Fruit fly (Drosophila melanogaster) whole organism, embryonic: ENCODE measurements around the gene CG46042.

ENCODE experiments used
- Antp ChIP-seq: fragments of 200-800 bp; sonication (Bioruptor generic); optimal IDR thresholded peaks from 3 replicates; lab custom pipeline; 2016; ENCODE audit warnings: missing biosample characterization, missing genetic modification characterization
- CG12391 ChIP-seq: fragments of 200-800 bp; sonication (Bioruptor generic); optimal IDR thresholded peaks from 3 replicates; lab custom pipeline; 2018; ENCODE audit warnings: missing biosample characterization, mild to moderate bottlenecking, missing genetic modification characterization, moderate library complexity
- CG14014 ChIP-seq: fragments of 200-800 bp; sonication (Bioruptor generic); IDR thresholded peaks from 2 replicates; pipeline ENCODE4 v1.3.6; 2022; ENCODE audit warnings: missing biosample characterization, missing genetic modification characterization
- CG14667 ChIP-seq: fragments of 200-800 bp; sonication (Bioruptor generic); IDR thresholded peaks from 2 replicates; pipeline ENCODE4 v1.3.6; 2022; ENCODE audit warnings: missing biosample characterization, missing genetic modification characterization
- CG15011 ChIP-seq: fragments of 200-800 bp; sonication (Bioruptor generic); optimal IDR thresholded peaks from 3 replicates; lab custom pipeline; 2018; ENCODE audit warnings: missing biosample characterization, mild to moderate bottlenecking, missing genetic modification characterization
- CG15479 ChIP-seq: fragments of 200-800 bp; sonication (Bioruptor generic); optimal IDR thresholded peaks from 3 replicates; lab custom pipeline; 2019; ENCODE audit warnings: missing biosample characterization, mild to moderate bottlenecking, missing genetic modification characterization, moderate library complexity
- CG16779 ChIP-seq: fragments of 200-800 bp; sonication (Bioruptor generic); IDR thresholded peaks from 2 replicates; pipeline ENCODE4 v1.3.6; 2022; ENCODE audit warnings: missing biosample characterization, missing genetic modification characterization
- CG17802 ChIP-seq: fragments of 200-800 bp; sonication (Bioruptor generic); optimal IDR thresholded peaks from 2 replicates; lab custom pipeline; 2018; ENCODE audit warnings: missing biosample characterization, mild to moderate bottlenecking, missing genetic modification characterization, moderate library complexity
- CG30431 ChIP-seq: fragments of 200-800 bp; sonication (Bioruptor generic); optimal IDR thresholded peaks from 2 replicates; lab custom pipeline; 2017; ENCODE audit warnings: missing biosample characterization, missing genetic modification characterization
- CG31388 ChIP-seq: fragments of 200-800 bp; sonication (Bioruptor generic); optimal IDR thresholded peaks from 2 replicates; lab custom pipeline; 2016; ENCODE audit warnings: missing biosample characterization, missing genetic modification characterization
- CG34376 ChIP-seq: fragments of 200-800 bp; sonication (Bioruptor generic); optimal IDR thresholded peaks from 2 replicates; lab custom pipeline; 2018; ENCODE audit warnings: missing biosample characterization, mild to moderate bottlenecking, missing genetic modification characterization
- CG3995 ChIP-seq: fragments of 200-800 bp; sonication (Bioruptor generic); optimal IDR thresholded peaks from 3 replicates; lab custom pipeline; 2016; ENCODE audit warnings: missing biosample characterization, missing genetic modification characterization
- CG5245 ChIP-seq: fragments of 200-800 bp; sonication (Bioruptor generic); optimal IDR thresholded peaks from 3 replicates; lab custom pipeline; 2016; ENCODE audit warnings: missing biosample characterization, missing genetic modification characterization
- CG6683 ChIP-seq: fragments of 200-800 bp; sonication (Bioruptor generic); optimal IDR thresholded peaks from 2 replicates; lab custom pipeline; 2017; ENCODE audit warnings: missing biosample characterization, mild to moderate bottlenecking, missing genetic modification characterization, missing genetic modification reagents
- CG6765 ChIP-seq: fragments of 200-800 bp; sonication (Bioruptor generic); optimal IDR thresholded peaks from 3 replicates; lab custom pipeline; 2017; ENCODE audit warnings: missing biosample characterization, mild to moderate bottlenecking, missing genetic modification characterization
- CG8290 ChIP-seq, 3 experiments: fragments of 200-800 bp; sonication (Bioruptor generic); optimal IDR thresholded peaks; 2 replicates each; lab custom pipeline; 2016 to 2019; ENCODE audit warnings: missing biosample characterization in 3 of 3, missing genetic modification characterization in 3 of 3, mild to moderate bottlenecking in 2 of 3, moderate library complexity in 1 of 3
- CG8924 ChIP-seq: fragments of 200-800 bp; optimal IDR thresholded peaks from 3 replicates; lab custom pipeline; 2019; ENCODE audit warnings: missing biosample characterization, mild to moderate bottlenecking, missing genetic modification characterization, moderate library complexity
- CG8944 ChIP-seq: fragments of 200-800 bp; sonication (Bioruptor generic); optimal IDR thresholded peaks from 3 replicates; lab custom pipeline; 2016; ENCODE audit warnings: missing biosample characterization, missing genetic modification characterization
- CG9437 ChIP-seq: fragments of 200-800 bp; sonication (Bioruptor generic); optimal IDR thresholded peaks from 2 replicates; lab custom pipeline; 2018; ENCODE audit warnings: missing biosample characterization, mild to moderate bottlenecking, missing genetic modification characterization
- CG9609 ChIP-seq: fragments of 200-800 bp; sonication (Bioruptor generic); optimal IDR thresholded peaks from 3 replicates; lab custom pipeline; 2016; ENCODE audit warnings: missing biosample characterization, missing genetic modification characterization
- Dll ChIP-seq: fragments of 200-800 bp; sonication (Bioruptor generic); IDR thresholded peaks from 4 replicates; pipeline ENCODE4 v1.3.6; 2022; ENCODE audit warnings: missing biosample characterization, missing genetic modification characterization; ENCODE audit not compliant: partially characterized antibody
- E2f2 ChIP-seq: fragments of 200-800 bp; sonication (Bioruptor generic); IDR thresholded peaks from 2 replicates; pipeline ENCODE4 v1.3.6; 2022; ENCODE audit warnings: missing biosample characterization, missing genetic modification characterization
- ERR ChIP-seq: fragments of 200-800 bp; sonication (Bioruptor generic); optimal IDR thresholded peaks from 2 replicates; lab custom pipeline; 2016; ENCODE audit warnings: missing biosample characterization, missing genetic modification characterization
- Fer1 ChIP-seq: fragments of 200-800 bp; sonication (Bioruptor generic); optimal IDR thresholded peaks from 2 replicates; lab custom pipeline; 2017; ENCODE audit warnings: missing biosample characterization, mild to moderate bottlenecking, missing genetic modification characterization
- HHEX ChIP-seq: fragments of 200-800 bp; sonication (Bioruptor generic); optimal IDR thresholded peaks from 3 replicates; lab custom pipeline; 2017; ENCODE audit warnings: missing biosample characterization, mild to moderate bottlenecking, missing genetic modification characterization, missing genetic modification reagents
- Hr3 ChIP-seq: fragments of 200-800 bp; sonication (Bioruptor generic); optimal IDR thresholded peaks from 3 replicates; lab custom pipeline; 2016; ENCODE audit warnings: missing biosample characterization, missing genetic modification characterization
- Med ChIP-seq: fragments of 200-800 bp; sonication (Bioruptor generic); peaks from one replicate; lab custom pipeline; 2016; ENCODE audit warnings: missing biosample characterization, missing genetic modification characterization, mild to moderate bottlenecking, inconsistent platforms, moderate library complexity
- Neu2 ChIP-seq: fragments of 200-800 bp; sonication (Bioruptor generic); optimal IDR thresholded peaks from 3 replicates; lab custom pipeline; 2016; ENCODE audit warnings: missing biosample characterization, missing genetic modification characterization, borderline replicate concordance
- Nf-YA ChIP-seq: fragments of 200-800 bp; sonication (Bioruptor generic); IDR thresholded peaks from 2 replicates; pipeline ENCODE4 v1.3.6; 2022; ENCODE audit warnings: missing biosample characterization, missing genetic modification characterization
- Oaz ChIP-seq: fragments of 200-800 bp; sonication (Bioruptor generic); IDR thresholded peaks from 2 replicates; pipeline ENCODE4 v1.3.6; 2022; ENCODE audit warnings: missing biosample characterization, missing genetic modification characterization
- Opbp ChIP-seq: fragments of 200-800 bp; sonication (Bioruptor generic); IDR thresholded peaks from 3 replicates; pipeline ENCODE4 v1.3.6; 2022; ENCODE audit warnings: missing biosample characterization, missing genetic modification characterization; ENCODE audit not compliant: partially characterized antibody
- Pdp1 ChIP-seq, 2 experiments: fragments of 200-800 bp; sonication (Bioruptor generic); optimal IDR thresholded peaks; 3 replicates each; lab custom pipeline; 2016; ENCODE audit warnings: missing biosample characterization in 2 of 2, missing genetic modification characterization in 2 of 2, mild to moderate bottlenecking in 1 of 2, moderate library complexity in 1 of 2
- Rfx ChIP-seq: fragments of 200-800 bp; sonication (Bioruptor generic); IDR thresholded peaks from 2 replicates; pipeline ENCODE4 v1.3.6; 2022; ENCODE audit warnings: missing biosample characterization, missing genetic modification characterization
- Trl ChIP-seq, 3 experiments: fragments of >200 bp in 2 of 3; fragments of 200-800 bp in 1 of 3; sonication (Bioruptor generic) in 1 of 3; optimal IDR thresholded peaks; 2 replicates in 1 of 3; 3 replicates in 2 of 3; lab custom pipeline; 2016 to 2017; ENCODE audit warnings: missing biosample characterization in 1 of 3, missing genetic modification characterization in 1 of 3
- ci ChIP-seq: fragments of 200-800 bp; sonication (Bioruptor generic); IDR thresholded peaks from 3 replicates; pipeline ENCODE4 v1.3.6; 2022; ENCODE audit warnings: missing biosample characterization, missing genetic modification characterization
- cwo ChIP-seq: fragments of 200-800 bp; sonication (Bioruptor generic); optimal IDR thresholded peaks from 3 replicates; lab custom pipeline; 2017; ENCODE audit warnings: missing biosample characterization, missing genetic modification characterization, mild to moderate bottlenecking, moderate library complexity, missing genetic modification reagents
- esg ChIP-seq: fragments of 200-800 bp; sonication (Bioruptor generic); conservative IDR thresholded peaks from 2 replicates; pipeline ENCODE4 v1.3.6; 2022; ENCODE audit warnings: missing biosample characterization, missing genetic modification characterization
- gfzf ChIP-seq: fragments of 200-800 bp; sonication (Bioruptor generic); optimal IDR thresholded peaks from 2 replicates; lab custom pipeline; 2016; ENCODE audit warnings: missing biosample characterization, mild to moderate bottlenecking, missing genetic modification characterization, moderate library complexity
- lilli ChIP-seq: fragments of 200-800 bp; sonication (Bioruptor generic); optimal IDR thresholded peaks from 3 replicates; lab custom pipeline; 2016; ENCODE audit warnings: missing biosample characterization, missing genetic modification characterization
- luna ChIP-seq: fragments of 200-800 bp; sonication (Bioruptor generic); optimal IDR thresholded peaks from 2 replicates; lab custom pipeline; 2016; ENCODE audit warnings: missing biosample characterization, missing genetic modification characterization
- mirr ChIP-seq: fragments of 200-800 bp; sonication (Bioruptor generic); optimal IDR thresholded peaks from 3 replicates; lab custom pipeline; 2018; ENCODE audit warnings: missing biosample characterization, mild to moderate bottlenecking, missing genetic modification characterization
- nerfin-1 ChIP-seq: fragments of 200-800 bp; sonication (Bioruptor generic); optimal IDR thresholded peaks from 3 replicates; lab custom pipeline; 2019; ENCODE audit warnings: missing biosample characterization, mild to moderate bottlenecking, missing genetic modification characterization, moderate library complexity
- peb ChIP-seq: fragments of 200-800 bp; sonication (Bioruptor generic); IDR thresholded peaks from 2 replicates; pipeline ENCODE4 v1.3.6; 2022; ENCODE audit warnings: missing biosample characterization, missing genetic modification characterization
- pita ChIP-seq: fragments of 200-800 bp; sonication (Bioruptor generic); optimal IDR thresholded peaks from 2 replicates; lab custom pipeline; 2017; ENCODE audit warnings: missing biosample characterization, mild to moderate bottlenecking, missing genetic modification characterization
- rib ChIP-seq: fragments of 200-800 bp; sonication (Bioruptor generic); IDR thresholded peaks from 2 replicates; pipeline ENCODE4 v1.3.6; 2022; ENCODE audit warnings: missing biosample characterization, missing genetic modification characterization
- sd ChIP-seq: fragments of 200-800 bp; sonication (Bioruptor generic); optimal IDR thresholded peaks from 3 replicates; lab custom pipeline; 2018; ENCODE audit warnings: missing biosample characterization, mild to moderate bottlenecking, missing genetic modification characterization, moderate library complexity
- tgo ChIP-seq: fragments of 200-800 bp; sonication (Bioruptor generic); IDR thresholded peaks from 3 replicates; pipeline ENCODE4 v1.3.6; 2022; ENCODE audit warnings: missing biosample characterization, missing genetic modification characterization
- tio ChIP-seq: fragments of 200-800 bp; sonication (Bioruptor generic); optimal IDR thresholded peaks from 2 replicates; lab custom pipeline; 2017; ENCODE audit warnings: missing biosample characterization, missing genetic modification characterization, inconsistent platforms
- trem ChIP-seq: fragments of 200-800 bp; optimal IDR thresholded peaks from 3 replicates; lab custom pipeline; 2019; ENCODE audit warnings: missing biosample characterization, mild to moderate bottlenecking, missing genetic modification characterization, moderate library complexity

Gene CG46042

dm6 chr3R:19909541-19910182 is 32.5 kb downstream of the CG46042 start:
- TF ChIP-seq trem (tag; lab: Kevin White, UChicago) (no peak), E2f2 (GFP tag; lab: Robert Waterston, UW) (no peak), lilli (no peak), Oaz (GFP tag; lab: Robert Waterston, UW) (no peak), ci (GFP tag; lab: Robert Waterston, UW) (peak; percentile 63; the same call in 1 of the 3 replicates), Fer1 (no peak), Opbp (GFP tag; lab: Robert Waterston, UW) (peak; percentile 11; the same call in 1 of the 3 replicates), Pdp1 (GFP tag; optimal IDR thresholded peaks at IDR 0.05; lab: Kevin White, UChicago) (no peak), CG12391 (tag; lab: Kevin White, UChicago) (no peak), luna (GFP tag; lab: Kevin White, UChicago) (no peak), CG30431 (no peak), tgo (no peak), esg (GFP tag; lab: Robert Waterston, UW) (no peak), Nf-YA (GFP tag; lab: Robert Waterston, UW) (0 out of 2 replicates have a peak, but pooled peaks have one; percentile 7), nerfin-1 (tag; lab: Kevin White, UChicago) (no peak), CG3995 (GFP tag; lab: Kevin White, UChicago) (no peak), Dll (GFP tag; lab: Robert Waterston, UW) (no peak), pita (GFP tag; lab: Kevin White, UChicago) (no peak), CG8290 (GFP tag; optimal IDR thresholded peaks at IDR 0.05; lab: Kevin White, UChicago) (no peak), CG8290 (tag; optimal IDR thresholded peaks at IDR 0.05; lab: Kevin White, UChicago) (no peak), CG5245 (GFP tag; lab: Kevin White, UChicago) (no peak), sd (tag; lab: Kevin White, UChicago) (peak; percentile 76), CG14667 (GFP tag; lab: Robert Waterston, UW) (no peak), CG8924 (tag; lab: Kevin White, UChicago) (no peak), CG17802 (no peak), tio (no peak), ERR (GFP tag; lab: Kevin White, UChicago) (no peak), Trl (optimal IDR thresholded peaks at IDR 0.05; lab: Kevin White, UChicago) (no peak), Trl (GFP tag; optimal IDR thresholded peaks at IDR 0.05; lab: Kevin White, UChicago) (no peak), CG9437 (GFP tag; lab: Kevin White, UChicago) (no peak), CG14014 (GFP tag; lab: Robert Waterston, UW) (no peak), cwo (GFP tag; lab: Kevin White, UChicago) (no peak), peb (no peak), gfzf (GFP tag; lab: Kevin White, UChicago) (no peak), CG8944 (GFP tag; lab: Kevin White, UChicago) (no peak), CG15011 (no peak), CG31388 (GFP tag; lab: Kevin White, UChicago) (no peak), HHEX (GFP tag; lab: Kevin White, UChicago) (no peak), mirr (GFP tag; lab: Kevin White, UChicago) (peak; percentile 4), Hr3 (no peak), Rfx (GFP tag; lab: Robert Waterston, UW) (0 out of 2 replicates have a peak, but pooled peaks have one; percentile 17), CG6765 (GFP tag; lab: Kevin White, UChicago) (no peak), Antp (no peak), CG34376 (GFP tag; lab: Kevin White, UChicago) (no peak), rib (GFP tag; lab: Robert Waterston, UW) (no peak), CG6683 (no peak), CG15479 (GFP tag; lab: Kevin White, UChicago) (no peak), CG16779 (no peak), CG9609 (GFP tag; lab: Kevin White, UChicago) (no peak), Neu2 (GFP tag; lab: Kevin White, UChicago) (no peak), Med (peak; percentile 22)
